Worm (Caenorhabditis elegans) whole organism, late embryonic: ENCODE results near the gene C02B8.7.

Experiments used
- T23F11.4 ChIP-seq: fragments of 200-800 bp; sonication (Bioruptor generic); optimal IDR thresholded peaks from 2 replicates; lab custom pipeline; 2018; ENCODE audit warnings: mild to moderate bottlenecking, missing genetic modification characterization, missing compliant biosample characterization
- ceh-2 ChIP-seq: sonication (generic microtip); optimal IDR thresholded peaks from 2 replicates; lab custom pipeline; 2016; ENCODE audit warnings: missing genotype, missing genetic modification characterization, missing compliant biosample characterization
- ceh-45 ChIP-seq: fragments of 200-800 bp; sonication (Bioruptor generic); IDR thresholded peaks from 2 replicates; pipeline ENCODE4 v1.3.6; 2022; ENCODE audit warnings: missing genetic modification reagents, missing genetic modification characterization, missing compliant biosample characterization
- dve-1 ChIP-seq: sonication (generic microtip); optimal IDR thresholded peaks from 2 replicates; lab custom pipeline; 2017; ENCODE audit warnings: antibody characterized with exemption, mild to moderate bottlenecking, missing genetic modification characterization, missing compliant biosample characterization
- elt-2 ChIP-seq: sonication (generic microtip); optimal IDR thresholded peaks from 2 replicates; lab custom pipeline; 2016; ENCODE audit warnings: missing genetic modification reagents, missing genetic modification characterization, missing compliant biosample characterization
- madf-2 ChIP-seq: sonication (generic microtip); optimal IDR thresholded peaks from 2 replicates; lab custom pipeline; 2017; ENCODE audit warnings: missing genetic modification characterization, missing compliant biosample characterization
- nfya-1 ChIP-seq: sonication (generic microtip); optimal IDR thresholded peaks from 2 replicates; lab custom pipeline; 2017; ENCODE audit warnings: missing genetic modification characterization, mild to moderate bottlenecking, missing compliant biosample characterization, antibody characterized with exemption, moderate library complexity
- nhr-11 ChIP-seq: fragments of 150-350 bp; optimal IDR thresholded peaks from 2 replicates; lab custom pipeline; 2014; ENCODE audit warnings: missing biosample characterization, missing genetic modification characterization
- pha-2 ChIP-seq: sonication (generic microtip); optimal IDR thresholded peaks from 2 replicates; lab custom pipeline; 2017; ENCODE audit warnings: mild to moderate bottlenecking, missing genetic modification characterization, missing compliant biosample characterization
- pqm-1 ChIP-seq: sonication (generic microtip); optimal IDR thresholded peaks from 2 replicates; lab custom pipeline; 2016; ENCODE audit warnings: missing genetic modification characterization, missing compliant biosample characterization
- sox-4 ChIP-seq: sonication (generic microtip); optimal IDR thresholded peaks from 2 replicates; lab custom pipeline; 2017; ENCODE audit warnings: mild to moderate bottlenecking, missing genetic modification characterization, inconsistent platforms, missing compliant biosample characterization
- ttx-3 ChIP-seq: sonication (generic microtip); optimal IDR thresholded peaks from 2 replicates; lab custom pipeline; 2016; ENCODE audit warnings: missing genetic modification reagents, missing genetic modification characterization, missing compliant biosample characterization

DNA sequence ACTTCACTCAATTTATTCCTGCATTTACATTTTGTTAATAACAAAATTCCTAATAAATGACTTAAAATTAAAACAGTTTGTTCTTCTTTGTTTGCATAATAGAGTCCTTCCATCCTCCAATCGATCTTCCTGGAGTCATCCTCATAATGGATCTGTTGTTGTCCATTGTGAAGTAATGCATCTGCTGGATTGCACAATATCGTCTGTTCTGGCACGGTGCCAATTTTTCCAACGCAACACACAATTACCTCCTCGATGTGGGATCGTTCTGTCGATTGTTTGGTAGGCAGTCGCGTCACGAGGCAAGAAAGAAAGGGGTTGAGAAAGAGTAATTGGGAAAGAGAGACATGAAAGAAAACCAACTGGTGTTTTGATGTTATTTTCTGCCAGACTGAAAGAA, 22.3 kb upstream of the C02B8.7 start:
- no peak for TF ChIP-seq nhr-11
- TF ChIP-seq madf-2 (tag; lab: Kevin White, UChicago): no peak
- TF ChIP-seq ceh-2 (tag; lab: Kevin White, UChicago): no peak
- TF ChIP-seq pha-2: no peak
- no peak for TF ChIP-seq dve-1 (tag; lab: Kevin White, UChicago)
- no peak for TF ChIP-seq sox-4 (tag; lab: Kevin White, UChicago)
- no peak for TF ChIP-seq ceh-45 (GFP tag; lab: Robert Waterston, UW)
- no peak for TF ChIP-seq ttx-3
- TF ChIP-seq elt-2 (tag; lab: Kevin White, UChicago): no peak
- no peak for TF ChIP-seq T23F11.4 (GFP tag; lab: Kevin White, UChicago)
- TF ChIP-seq nfya-1 (tag; lab: Kevin White, UChicago): no peak
- no peak for TF ChIP-seq pqm-1 (tag; lab: Kevin White, UChicago)
